Worm (Caenorhabditis elegans) whole organism, mixed stage, embryonic: ENCODE data around the gene ocr-4.

ENCODE experiments used
- blmp-1 ChIP-seq: fragments of 150-350 bp; optimal IDR thresholded peaks from 2 replicates; lab custom pipeline; 2014; ENCODE audit warnings: missing biosample characterization, missing genetic modification characterization
- ces-1 ChIP-seq: fragments of 150-350 bp; optimal IDR thresholded peaks from 2 replicates; lab custom pipeline; 2014; ENCODE audit warnings: missing biosample characterization, missing genetic modification reagents, missing genetic modification characterization
- elt-3 ChIP-seq: fragments of 150-350 bp; optimal IDR thresholded peaks from 2 replicates; lab custom pipeline; 2014; ENCODE audit warnings: missing biosample characterization, missing genetic modification characterization
- mep-1 ChIP-seq: fragments of 150-350 bp; optimal IDR thresholded peaks from 2 replicates; lab custom pipeline; 2017; ENCODE audit warnings: missing biosample characterization, missing genetic modification reagents, missing genetic modification characterization, inconsistent platforms
- nhr-12 ChIP-seq: fragments of 150-350 bp; optimal IDR thresholded peaks from 2 replicates; lab custom pipeline; 2014; ENCODE audit warnings: missing biosample characterization, missing genetic modification characterization
- nhr-2 ChIP-seq: fragments of 150-350 bp; optimal IDR thresholded peaks from 2 replicates; lab custom pipeline; 2014; ENCODE audit warnings: missing biosample characterization, missing genetic modification characterization
- nhr-28 ChIP-seq: fragments of 150-350 bp; optimal IDR thresholded peaks from 2 replicates; lab custom pipeline; 2014; ENCODE audit warnings: missing biosample characterization, missing genetic modification characterization
- nhr-76 ChIP-seq: sonication (generic microtip); optimal IDR thresholded peaks from 2 replicates; lab custom pipeline; 2017; ENCODE audit warnings: missing biosample characterization, missing genetic modification characterization
- unc-39 ChIP-seq: fragments of 150-350 bp; optimal IDR thresholded peaks from 2 replicates; lab custom pipeline; 2014; ENCODE audit warnings: missing biosample characterization, missing genetic modification characterization
- unc-62 ChIP-seq: fragments of 150-350 bp; optimal IDR thresholded peaks from 2 replicates; lab custom pipeline; 2014; ENCODE audit warnings: missing biosample characterization, missing genetic modification reagents, missing genetic modification characterization
- ztf-11 ChIP-seq: fragments of 150-350 bp; optimal IDR thresholded peaks from 2 replicates; lab custom pipeline; 2014; ENCODE audit warnings: missing biosample characterization, missing genetic modification characterization

ce11 chrIV:7291066-7291465, 41.5 kb downstream of the ocr-4 start:
- TF ChIP-seq nhr-12 (no peak), ztf-11 (tag; lab: Kevin White, UChicago) (no peak), ces-1 (GFP tag; lab: Kevin White, UChicago) (no peak), unc-39 (tag; lab: Kevin White, UChicago) (no peak), unc-62 (no peak), elt-3 (no peak), mep-1 (tag; lab: Kevin White, UChicago) (no peak), nhr-76 (tag; lab: Kevin White, UChicago) (no peak), nhr-28 (tag; lab: Kevin White, UChicago) (no peak), nhr-2 (no peak), blmp-1 (tag; lab: Kevin White, UChicago) (no peak)
